Worm (Caenorhabditis elegans) whole organism, young adult: ENCODE results near the gene C15B12.9.

Experiments
- K11D2.4 ChIP-seq: fragments of 200-800 bp; sonication (Bioruptor generic); IDR thresholded peaks from 2 replicates; pipeline ENCODE4 v1.3.6; 2022; ENCODE audit warnings: missing genetic modification reagents, missing genetic modification characterization, missing compliant biosample characterization
- akir-1 ChIP-seq: fragments of 200-800 bp; sonication (Bioruptor generic); optimal IDR thresholded peaks from 2 replicates; lab custom pipeline; 2018; ENCODE audit warnings: mild to moderate bottlenecking, missing genetic modification characterization, moderate library complexity, missing compliant biosample characterization
- nfya-1 ChIP-seq: sonication (generic microtip); optimal IDR thresholded peaks from 2 replicates; lab custom pipeline; 2017; ENCODE audit warnings: antibody characterized with exemption, missing compliant biosample characterization, missing genetic modification characterization, borderline replicate concordance; ENCODE audit not compliant: insufficient read depth
- nhr-90 ChIP-seq: sonication (generic microtip); optimal IDR thresholded peaks from 2 replicates; lab custom pipeline; 2016; ENCODE audit warnings: missing genotype, mild to moderate bottlenecking, missing genetic modification characterization, missing compliant biosample characterization
- ztf-6 ChIP-seq: fragments of 200-800 bp; sonication (Bioruptor generic); IDR thresholded peaks from 2 replicates; pipeline ENCODE4 v1.3.6; 2022; ENCODE audit warnings: missing genetic modification reagents, missing genetic modification characterization, missing compliant biosample characterization

- no peak for TF ChIP-seq akir-1
- TF ChIP-seq ztf-6, result no peak
- no peak for TF ChIP-seq nhr-90 (tag; lab: Kevin White, UChicago)
- no peak for TF ChIP-seq nfya-1 (tag; lab: Kevin White, UChicago)
- TF ChIP-seq K11D2.4 (GFP tag; lab: Robert Waterston, UW), result no peak
Measured at ce11 chrX:6505008-6505407, 36.4 kb downstream of the C15B12.9 start, which contains the start of gene cdf-1.
